Worm (Caenorhabditis elegans) whole organism, late embryonic: ENCODE data around the gene nhr-201.

ENCODE experiments used
- hlh-8 ChIP-seq: sonication (generic microtip); optimal IDR thresholded peaks from 2 replicates; lab custom pipeline; 2016; ENCODE audit warnings: missing genotype, missing genetic modification characterization, missing compliant biosample characterization
- pqm-1 ChIP-seq: sonication (generic microtip); optimal IDR thresholded peaks from 2 replicates; lab custom pipeline; 2016; ENCODE audit warnings: missing genetic modification characterization, missing compliant biosample characterization
- sox-4 ChIP-seq: sonication (generic microtip); optimal IDR thresholded peaks from 2 replicates; lab custom pipeline; 2017; ENCODE audit warnings: mild to moderate bottlenecking, missing genetic modification characterization, inconsistent platforms, missing compliant biosample characterization

ce11 chrV:474516-474915 lies 9.9 kb downstream of the nhr-201 start, which contains the start of gene nhr-99:
- TF ChIP-seq hlh-8 (no peak), pqm-1 (tag; lab: Kevin White, UChicago) (no peak), sox-4 (no peak)
